Fruit fly (Drosophila melanogaster) whole organism, embryonic: ENCODE measurements around the gene RpL7A.

Experiments used
- CG10274 ChIP-seq: fragments of 200-800 bp; sonication (Bioruptor generic); optimal IDR thresholded peaks from 3 replicates; lab custom pipeline; 2017; ENCODE audit warnings: missing biosample characterization, mild to moderate bottlenecking, missing genetic modification characterization
- CG11093 ChIP-seq: fragments of 200-800 bp; sonication (Bioruptor generic); IDR thresholded peaks from 3 replicates; pipeline ENCODE4 v1.3.6; 2022; ENCODE audit warnings: missing biosample characterization, missing genetic modification characterization
- CG11695 ChIP-seq: fragments of 200-800 bp; sonication (Bioruptor generic); IDR thresholded peaks from 3 replicates; pipeline ENCODE4 v1.3.6; 2022; ENCODE audit warnings: missing biosample characterization, missing genetic modification characterization
- CG12659 ChIP-seq: fragments of 200-800 bp; sonication (Bioruptor generic); optimal IDR thresholded peaks from 3 replicates; lab custom pipeline; 2017; ENCODE audit warnings: mild to moderate bottlenecking, missing biosample characterization, missing genetic modification reagents, missing genetic modification characterization
- CG1529 ChIP-seq: fragments of 200-800 bp; sonication (Bioruptor generic); optimal IDR thresholded peaks from 3 replicates; lab custom pipeline; 2018; ENCODE audit warnings: missing biosample characterization, missing genetic modification characterization
- CG1647 ChIP-seq: fragments of 200-800 bp; sonication (Bioruptor generic); optimal IDR thresholded peaks from 3 replicates; lab custom pipeline; 2016; ENCODE audit warnings: missing biosample characterization, missing genetic modification characterization
- CG1792 ChIP-seq: fragments of 200-800 bp; sonication (Bioruptor generic); optimal IDR thresholded peaks from 2 replicates; lab custom pipeline; 2016; ENCODE audit warnings: missing biosample characterization, missing genetic modification characterization
- CG2120 ChIP-seq: fragments of 200-800 bp; sonication (Bioruptor generic); optimal IDR thresholded peaks from 3 replicates; lab custom pipeline; 2016; ENCODE audit warnings: missing biosample characterization, missing genetic modification characterization
- CG2202 ChIP-seq: fragments of 200-800 bp; sonication (Bioruptor generic); optimal IDR thresholded peaks from 2 replicates; lab custom pipeline; 2018; ENCODE audit warnings: missing biosample characterization, mild to moderate bottlenecking, missing genetic modification characterization
- CG31365 ChIP-seq: fragments of 200-800 bp; sonication (Bioruptor generic); optimal IDR thresholded peaks from 2 replicates; lab custom pipeline; 2018; ENCODE audit warnings: missing biosample characterization, mild to moderate bottlenecking, missing genetic modification characterization
- CG4404 ChIP-seq: fragments of 200-800 bp; sonication (Bioruptor generic); IDR thresholded peaks from 2 replicates; pipeline ENCODE4 v1.3.6; 2022; ENCODE audit warnings: missing biosample characterization, missing genetic modification characterization
- CG7839 ChIP-seq: fragments of 200-800 bp; sonication (Bioruptor generic); optimal IDR thresholded peaks from 3 replicates; lab custom pipeline; 2018; ENCODE audit warnings: missing biosample characterization, mild to moderate bottlenecking, missing genetic modification characterization, moderate library complexity
- Camta ChIP-seq: fragments of 200-800 bp; sonication (Bioruptor generic); optimal IDR thresholded peaks from 2 replicates; lab custom pipeline; 2016; ENCODE audit warnings: missing biosample characterization, missing genetic modification characterization
- Chrac-16 ChIP-seq: fragments of 200-800 bp; sonication (Bioruptor generic); optimal IDR thresholded peaks from 3 replicates; lab custom pipeline; 2016; ENCODE audit warnings: missing biosample characterization, missing genetic modification characterization
- E2f1 ChIP-seq: fragments of 200-800 bp; sonication (Bioruptor generic); IDR thresholded peaks from 2 replicates; pipeline ENCODE4 v1.3.6; 2022; ENCODE audit warnings: missing biosample characterization, missing genetic modification characterization
- Ets97D ChIP-seq: fragments of 200-800 bp; sonication (Bioruptor generic); optimal IDR thresholded peaks from 3 replicates; lab custom pipeline; 2016; ENCODE audit warnings: missing biosample characterization, missing genetic modification characterization
- Lim3 ChIP-seq: fragments of 200-800 bp; sonication (Bioruptor generic); IDR thresholded peaks from 2 replicates; pipeline ENCODE4 v1.3.6; 2022; ENCODE audit warnings: missing biosample characterization, missing genetic modification characterization
- MBD-R2 ChIP-seq: fragments of 200-800 bp; sonication (Bioruptor generic); IDR thresholded peaks from 2 replicates; pipeline ENCODE4 v1.3.6; 2022; ENCODE audit warnings: missing biosample characterization, missing genetic modification characterization
- Rfx ChIP-seq: fragments of 200-800 bp; sonication (Bioruptor generic); IDR thresholded peaks from 2 replicates; pipeline ENCODE4 v1.3.6; 2022; ENCODE audit warnings: missing biosample characterization, missing genetic modification characterization
- Trl ChIP-seq, 3 experiments: fragments of >200 bp in 2 of 3; fragments of 200-800 bp in 1 of 3; sonication (Bioruptor generic) in 1 of 3; optimal IDR thresholded peaks; 2 replicates in 1 of 3; 3 replicates in 2 of 3; lab custom pipeline; 2016 to 2017; ENCODE audit warnings: missing biosample characterization in 1 of 3, missing genetic modification characterization in 1 of 3
- cas ChIP-seq: fragments of 200-800 bp; sonication (Bioruptor generic); IDR thresholded peaks from 2 replicates; pipeline ENCODE4 v1.3.6; 2022; ENCODE audit warnings: missing biosample characterization, missing genetic modification characterization
- chm ChIP-seq: fragments of 200-800 bp; sonication (Bioruptor generic); IDR thresholded peaks from 2 replicates; pipeline ENCODE4 v1.3.6; 2022; ENCODE audit warnings: missing biosample characterization, missing genetic modification characterization
- emc ChIP-seq: fragments of 200-800 bp; sonication (Bioruptor generic); optimal IDR thresholded peaks from 2 replicates; lab custom pipeline; 2016; ENCODE audit warnings: missing biosample characterization, missing genetic modification characterization
- fu2 ChIP-seq: fragments of 200-800 bp; sonication (Bioruptor generic); optimal IDR thresholded peaks from 2 replicates; lab custom pipeline; 2016; ENCODE audit warnings: missing biosample characterization, missing genetic modification characterization
- grn ChIP-seq: fragments of 200-800 bp; sonication (Bioruptor generic); optimal IDR thresholded peaks from 3 replicates; lab custom pipeline; 2017; ENCODE audit warnings: missing biosample characterization, missing genetic modification characterization
- gro ChIP-seq: fragments of 200-800 bp; sonication (Bioruptor generic); optimal IDR thresholded peaks from 2 replicates; lab custom pipeline; 2016; ENCODE audit warnings: missing biosample characterization, missing genetic modification characterization
- ind ChIP-seq: fragments of 200-800 bp; sonication (Bioruptor generic); optimal IDR thresholded peaks from 3 replicates; lab custom pipeline; 2016; ENCODE audit warnings: missing biosample characterization, missing genetic modification characterization
- jing ChIP-seq: fragments of 200-800 bp; sonication (Bioruptor generic); optimal IDR thresholded peaks from 2 replicates; lab custom pipeline; 2018; ENCODE audit warnings: missing biosample characterization, mild to moderate bottlenecking, missing genetic modification characterization
- kni ChIP-seq: fragments of 200-800 bp; sonication (Bioruptor generic); optimal IDR thresholded peaks from 3 replicates; lab custom pipeline; 2017; ENCODE audit warnings: mild to moderate bottlenecking, missing biosample characterization, missing genetic modification reagents, missing genetic modification characterization
- knrl ChIP-seq: fragments of 200-800 bp; sonication (Bioruptor generic); IDR thresholded peaks from 3 replicates; pipeline ENCODE4 v1.3.6; 2022; ENCODE audit warnings: missing biosample characterization, missing genetic modification characterization; ENCODE audit not compliant: partially characterized antibody
- lmd ChIP-seq: fragments of 200-800 bp; sonication (Bioruptor generic); IDR thresholded peaks from 2 replicates; pipeline ENCODE4 v1.3.6; 2022; ENCODE audit warnings: missing biosample characterization, missing genetic modification characterization
- nerfin-1 ChIP-seq: fragments of 200-800 bp; sonication (Bioruptor generic); optimal IDR thresholded peaks from 3 replicates; lab custom pipeline; 2019; ENCODE audit warnings: missing biosample characterization, mild to moderate bottlenecking, missing genetic modification characterization, moderate library complexity
- onecut ChIP-seq: fragments of 200-800 bp; sonication (Bioruptor generic); IDR thresholded peaks from 2 replicates; pipeline ENCODE4 v1.3.6; 2022; ENCODE audit warnings: missing biosample characterization, missing genetic modification characterization
- pan ChIP-seq, 4 experiments: fragments of >200 bp in 3 of 4; fragments of 200-800 bp in 1 of 4; sonication (Bioruptor generic) in 1 of 4; optimal IDR thresholded peaks in 3 of 4; IDR thresholded peaks in 1 of 4; 2 replicates each; pipeline versions ENCODE4 v1.3.6 to Lab custom; 2017 to 2022; ENCODE audit warnings: missing biosample characterization in 2 of 4, missing genetic modification characterization in 2 of 4, mixed read lengths in 1 of 4
- psq ChIP-seq: fragments of 200-800 bp; sonication (Bioruptor generic); optimal IDR thresholded peaks from 2 replicates; lab custom pipeline; 2017; ENCODE audit warnings: missing biosample characterization, missing genetic modification characterization
- pum ChIP-seq: fragments of 200-800 bp; sonication (Bioruptor generic); optimal IDR thresholded peaks from 2 replicates; lab custom pipeline; 2016; ENCODE audit warnings: missing biosample characterization, missing genetic modification characterization
- run ChIP-seq: fragments of 200-800 bp; sonication (Bioruptor generic); optimal IDR thresholded peaks from 3 replicates; lab custom pipeline; 2018; ENCODE audit warnings: missing biosample characterization, mild to moderate bottlenecking, missing genetic modification characterization
- trem ChIP-seq: fragments of 200-800 bp; optimal IDR thresholded peaks from 3 replicates; lab custom pipeline; 2019; ENCODE audit warnings: missing biosample characterization, mild to moderate bottlenecking, missing genetic modification characterization, moderate library complexity
- tup ChIP-seq: fragments of 200-800 bp; sonication (Bioruptor generic); optimal IDR thresholded peaks from 2 replicates; lab custom pipeline; 2016; ENCODE audit warnings: missing biosample characterization, mild to moderate bottlenecking, missing genetic modification characterization, moderate library complexity
- tx ChIP-seq: fragments of 200-800 bp; sonication (Bioruptor generic); optimal IDR thresholded peaks from 2 replicates; lab custom pipeline; 2016; ENCODE audit warnings: missing biosample characterization, missing genetic modification characterization
- z ChIP-seq: fragments of 200-800 bp; sonication (Bioruptor generic); IDR thresholded peaks from 3 replicates; pipeline ENCODE4 v1.3.6; 2022; ENCODE audit warnings: missing biosample characterization, missing genetic modification characterization

Gene RpL7A

DNA sequence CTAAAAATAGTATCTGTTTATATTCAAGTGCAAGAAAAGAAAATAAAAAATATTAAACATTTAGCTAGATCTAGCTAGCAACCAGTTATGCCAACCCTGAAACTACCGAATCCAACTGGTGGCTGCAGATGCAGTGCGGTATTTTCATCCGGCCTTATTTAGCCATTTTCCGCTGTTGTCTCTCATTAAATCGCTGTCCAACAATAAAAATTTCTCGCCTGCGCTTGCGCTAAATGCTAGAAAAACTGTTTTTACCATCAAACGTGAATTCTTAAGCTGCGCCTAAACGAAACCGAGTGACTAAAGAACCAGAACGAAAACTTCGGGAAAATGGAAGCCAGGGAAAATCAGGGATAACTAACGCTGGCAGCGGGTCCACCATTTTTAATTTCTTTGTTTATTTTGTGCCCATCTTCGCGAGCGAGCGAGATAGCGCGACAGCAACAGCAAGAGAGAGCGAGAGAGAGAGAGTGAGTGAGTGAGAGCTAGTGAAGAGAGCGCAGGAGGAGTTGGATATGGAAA is 749 bp upstream of the RpL7A start, which contains the start of gene dx (continued):
- TF ChIP-seq psq (GFP tag; lab: Kevin White, UChicago) (peak; percentile 74), Ets97D (GFP tag; lab: Kevin White, UChicago) (no peak), lmd (GFP tag; lab: Robert Waterston, UW) (no peak), CG10274 (no peak), E2f1 (no peak), tup (no peak), Camta (GFP tag; lab: Kevin White, UChicago) (no peak), Chrac-16 (no peak), trem (tag; lab: Kevin White, UChicago) (peak; percentile 7), run (tag; lab: Kevin White, UChicago) (no peak), emc (no peak), fu2 (GFP tag; lab: Kevin White, UChicago) (no peak), CG31365 (tag; lab: Kevin White, UChicago) (no peak), jing (GFP tag; lab: Kevin White, UChicago) (no peak), gro (no peak), CG2202 (tag; lab: Kevin White, UChicago) (no peak), CG11093 (GFP tag; lab: Robert Waterston, UW) (no peak), CG1529 (no peak), chm (GFP tag; lab: Robert Waterston, UW) (no peak), pum (GFP tag; lab: Kevin White, UChicago) (no peak), tx (GFP tag; lab: Kevin White, UChicago) (no peak), knrl (GFP tag; lab: Robert Waterston, UW) (no peak), kni (GFP tag; lab: Kevin White, UChicago) (no peak), CG7839 (tag; lab: Kevin White, UChicago) (peak; percentile 0), onecut (GFP tag; lab: Robert Waterston, UW) (no peak), Trl (optimal IDR thresholded peaks at IDR 0.05; lab: Kevin White, UChicago) (peak; percentile 53 to 74), Trl (GFP tag; optimal IDR thresholded peaks at IDR 0.05; lab: Kevin White, UChicago) (no peak), MBD-R2 (GFP tag; lab: Robert Waterston, UW) (0 out of 2 replicates have a peak, but pooled peaks have one; percentile 25), CG2120 (GFP tag; lab: Kevin White, UChicago) (no peak), ind (GFP tag; lab: Kevin White, UChicago) (no peak)

DNA sequence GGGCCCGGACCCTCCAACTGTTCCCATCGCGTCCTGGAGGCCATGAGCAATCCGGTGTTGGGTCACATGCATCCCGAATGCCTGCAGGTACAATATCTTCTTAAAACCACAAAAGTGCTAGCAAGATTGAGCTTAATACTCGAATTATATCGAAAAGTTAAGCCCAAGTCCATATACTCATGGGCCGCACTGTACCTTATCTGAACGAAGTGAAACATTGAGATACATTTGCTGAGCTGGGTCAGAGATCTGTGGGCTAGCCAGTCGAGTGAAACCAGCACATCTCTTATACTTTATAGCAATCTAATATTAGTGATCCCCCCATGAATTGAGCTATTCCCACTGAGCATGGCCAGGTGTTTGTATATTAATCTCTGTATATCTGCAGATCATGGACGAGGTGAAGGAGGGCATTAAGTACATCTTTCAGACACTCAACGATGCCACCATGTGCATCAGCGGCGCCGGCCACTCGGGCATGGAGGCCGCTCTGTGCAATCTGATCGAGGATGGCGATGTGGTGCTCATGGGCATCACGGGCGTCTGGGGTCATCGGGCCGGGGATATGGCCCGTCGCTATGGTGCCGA is 3.9 kb downstream of the RpL7A start:
- TF ChIP-seq fu2 (GFP tag; lab: Kevin White, UChicago), result no peak
- TF ChIP-seq Rfx, result no peak
- TF ChIP-seq Lim3 (GFP tag; lab: Robert Waterston, UW), result no peak
- no peak for TF ChIP-seq CG1792
- no peak for TF ChIP-seq CG1647 (GFP tag; lab: Kevin White, UChicago)
- TF ChIP-seq grn (GFP tag; lab: Kevin White, UChicago), result no peak
- TF ChIP-seq CG12659, result no peak
- TF ChIP-seq nerfin-1 (tag; lab: Kevin White, UChicago), result no peak
- TF ChIP-seq z (GFP tag; lab: Robert Waterston, UW), result peak; percentile 51; the same call in 1 of the 3 replicates
- no peak for TF ChIP-seq pan (optimal IDR thresholded peaks at IDR 0.05; lab: Kevin White, UChicago)
- no peak for TF ChIP-seq pan (GFP tag; optimal IDR thresholded peaks at IDR 0.05 in 1 of 2, IDR thresholded peaks at IDR 0.05 in 1 of 2)
- no peak for TF ChIP-seq CG4404
- peak; percentile 63 for TF ChIP-seq CG11695 (GFP tag; lab: Robert Waterston, UW)
- TF ChIP-seq cas (GFP tag; lab: Robert Waterston, UW), result no peak
